Fruit fly (Drosophila melanogaster) whole organism, embryonic: ENCODE measurements around the gene bsk.

ENCODE experiments used
- Atf-2 ChIP-seq: fragments of 200-800 bp; sonication (Bioruptor generic); optimal IDR thresholded peaks from 2 replicates; lab custom pipeline; 2016; ENCODE audit warnings: missing biosample characterization, missing genetic modification characterization
- Atf3 ChIP-seq: fragments of 200-800 bp; sonication (Bioruptor generic); optimal IDR thresholded peaks from 3 replicates; lab custom pipeline; 2016; ENCODE audit warnings: missing biosample characterization, missing genetic modification characterization
- Awh ChIP-seq: fragments of 200-800 bp; sonication (Bioruptor generic); IDR thresholded peaks from 2 replicates; pipeline ENCODE4, ENCODE4 v1.3.6; 2022; ENCODE audit warnings: missing biosample characterization, missing genetic modification characterization
- Bgb ChIP-seq: fragments of 200-800 bp; sonication (Bioruptor generic); IDR thresholded peaks from 2 replicates; pipeline ENCODE4 v1.3.6; 2022; ENCODE audit warnings: missing biosample characterization, missing genetic modification characterization; ENCODE audit not compliant: partially characterized antibody
- CG10462 ChIP-seq: fragments of 200-800 bp; sonication (Bioruptor generic); optimal IDR thresholded peaks from 2 replicates; lab custom pipeline; 2016; ENCODE audit warnings: missing biosample characterization, missing genetic modification characterization
- CG10543 ChIP-seq: fragments of 200-800 bp; sonication (Bioruptor generic); optimal IDR thresholded peaks from 3 replicates; lab custom pipeline; 2017; ENCODE audit warnings: missing biosample characterization, mild to moderate bottlenecking, missing genetic modification characterization, moderate library complexity
- CG12219 ChIP-seq: fragments of 200-800 bp; sonication (Bioruptor generic); optimal IDR thresholded peaks from 3 replicates; lab custom pipeline; 2018; ENCODE audit warnings: missing biosample characterization, mild to moderate bottlenecking, missing genetic modification characterization
- CG12659 ChIP-seq: fragments of 200-800 bp; sonication (Bioruptor generic); optimal IDR thresholded peaks from 3 replicates; lab custom pipeline; 2017; ENCODE audit warnings: mild to moderate bottlenecking, missing biosample characterization, missing genetic modification reagents, missing genetic modification characterization
- CG13424 ChIP-seq: fragments of 200-800 bp; sonication (Bioruptor generic); optimal IDR thresholded peaks from 2 replicates; lab custom pipeline; 2019; ENCODE audit warnings: missing biosample characterization, mild to moderate bottlenecking, missing genetic modification characterization, moderate library complexity
- CG13775 ChIP-seq: fragments of 200-800 bp; sonication (Bioruptor generic); optimal IDR thresholded peaks from 3 replicates; lab custom pipeline; 2017; ENCODE audit warnings: missing biosample characterization, mild to moderate bottlenecking, missing genetic modification characterization
- CG14667 ChIP-seq: fragments of 200-800 bp; sonication (Bioruptor generic); IDR thresholded peaks from 2 replicates; pipeline ENCODE4 v1.3.6; 2022; ENCODE audit warnings: missing biosample characterization, missing genetic modification characterization
- CG15479 ChIP-seq: fragments of 200-800 bp; sonication (Bioruptor generic); optimal IDR thresholded peaks from 3 replicates; lab custom pipeline; 2019; ENCODE audit warnings: missing biosample characterization, mild to moderate bottlenecking, missing genetic modification characterization, moderate library complexity
- CG16815 ChIP-seq: fragments of 200-800 bp; sonication (Bioruptor generic); optimal IDR thresholded peaks from 3 replicates; lab custom pipeline; 2017; ENCODE audit warnings: missing biosample characterization, mild to moderate bottlenecking, missing genetic modification characterization
- CG2116 ChIP-seq: fragments of 200-800 bp; sonication (Bioruptor generic); optimal IDR thresholded peaks from 3 replicates; lab custom pipeline; 2018; ENCODE audit warnings: missing biosample characterization, mild to moderate bottlenecking, missing genetic modification characterization
- CG32767 ChIP-seq: fragments of 200-800 bp; sonication (Bioruptor generic); IDR thresholded peaks from 2 replicates; pipeline ENCODE4 v1.3.6; 2022; ENCODE audit warnings: missing biosample characterization, missing genetic modification characterization
- CG43689 ChIP-seq: fragments of 200-800 bp; sonication (Bioruptor generic); IDR thresholded peaks from 2 replicates; pipeline ENCODE4 v1.3.6; 2022; ENCODE audit warnings: missing biosample characterization, missing genetic modification characterization
- CG7556 ChIP-seq: fragments of 200-800 bp; sonication (Bioruptor generic); optimal IDR thresholded peaks from 2 replicates; lab custom pipeline; 2017; ENCODE audit warnings: missing biosample characterization, mild to moderate bottlenecking, missing genetic modification characterization
- CG7745 ChIP-seq: fragments of 200-800 bp; sonication (Bioruptor generic); optimal IDR thresholded peaks from 2 replicates; lab custom pipeline; 2018; ENCODE audit warnings: missing biosample characterization, mild to moderate bottlenecking, missing genetic modification characterization, moderate library complexity
- CTCF ChIP-seq: fragments of 200-800 bp; sonication (Bioruptor generic); optimal IDR thresholded peaks from 2 replicates; lab custom pipeline; 2017; ENCODE audit warnings: missing biosample characterization, mild to moderate bottlenecking, missing genetic modification characterization, moderate library complexity
- Dad ChIP-seq: fragments of 200-800 bp; sonication (Bioruptor generic); optimal IDR thresholded peaks from 3 replicates; lab custom pipeline; 2016; ENCODE audit warnings: missing biosample characterization, missing genetic modification characterization
- Dp ChIP-seq: fragments of 200-800 bp; sonication (Bioruptor generic); optimal IDR thresholded peaks from 2 replicates; lab custom pipeline; 2018; ENCODE audit warnings: missing biosample characterization, mild to moderate bottlenecking, missing genetic modification characterization, moderate library complexity
- E2f2 ChIP-seq: fragments of 200-800 bp; sonication (Bioruptor generic); IDR thresholded peaks from 2 replicates; pipeline ENCODE4 v1.3.6; 2022; ENCODE audit warnings: missing biosample characterization, missing genetic modification characterization
- Elba2 ChIP-seq: fragments of 200-800 bp; sonication (Bioruptor generic); optimal IDR thresholded peaks from 3 replicates; lab custom pipeline; 2016; ENCODE audit warnings: missing biosample characterization, missing genetic modification characterization
- HmgD ChIP-seq: fragments of 200-800 bp; sonication (Bioruptor generic); optimal IDR thresholded peaks from 3 replicates; lab custom pipeline; 2016; ENCODE audit warnings: missing biosample characterization, missing genetic modification characterization
- Hr51 ChIP-seq, 2 experiments: fragments of 200-800 bp; sonication (Bioruptor generic); optimal IDR thresholded peaks; 2 replicates in 1 of 2; 3 replicates in 1 of 2; lab custom pipeline; 2016 to 2018; ENCODE audit warnings: missing biosample characterization in 2 of 2, missing genetic modification characterization in 2 of 2, mild to moderate bottlenecking in 1 of 2, moderate library complexity in 1 of 2
- MESR4 ChIP-seq: fragments of 200-800 bp; sonication (Bioruptor generic); optimal IDR thresholded peaks from 2 replicates; lab custom pipeline; 2018; ENCODE audit warnings: missing biosample characterization, mild to moderate bottlenecking, missing genetic modification characterization, moderate library complexity
- Mad ChIP-seq: fragments of 200-800 bp; sonication (Bioruptor generic); optimal IDR thresholded peaks from 2 replicates; lab custom pipeline; 2016; ENCODE audit warnings: missing biosample characterization, missing genetic modification characterization
- NC2α ChIP-seq: fragments of 200-800 bp; sonication (Bioruptor generic); optimal IDR thresholded peaks from 2 replicates; lab custom pipeline; 2016; ENCODE audit warnings: missing biosample characterization, missing genetic modification characterization
- Nf-YA ChIP-seq: fragments of 200-800 bp; sonication (Bioruptor generic); IDR thresholded peaks from 2 replicates; pipeline ENCODE4 v1.3.6; 2022; ENCODE audit warnings: missing biosample characterization, missing genetic modification characterization
- Poxn ChIP-seq: fragments of 200-800 bp; sonication (Bioruptor generic); IDR thresholded peaks from 2 replicates; pipeline ENCODE4 v1.3.6; 2022; ENCODE audit warnings: missing biosample characterization, missing genetic modification characterization
- Sry-δ ChIP-seq: fragments of 200-800 bp; sonication (Bioruptor generic); optimal IDR thresholded peaks from 2 replicates; lab custom pipeline; 2016; ENCODE audit warnings: missing biosample characterization, missing genetic modification characterization
- YL-1 ChIP-seq: fragments of 200-800 bp; sonication (Bioruptor generic); optimal IDR thresholded peaks from 3 replicates; lab custom pipeline; 2017; ENCODE audit warnings: missing biosample characterization, mild to moderate bottlenecking, missing genetic modification characterization
- ara ChIP-seq: fragments of 200-800 bp; sonication (Bioruptor generic); IDR thresholded peaks from 2 replicates; pipeline ENCODE4 v1.3.6; 2022; ENCODE audit warnings: missing biosample characterization, missing genetic modification characterization
- ato ChIP-seq: fragments of 200-800 bp; sonication (Bioruptor generic); IDR thresholded peaks from 2 replicates; pipeline ENCODE4 v1.3.6; 2022; ENCODE audit warnings: missing biosample characterization, missing genetic modification characterization; ENCODE audit not compliant: partially characterized antibody
- esg ChIP-seq: fragments of 200-800 bp; sonication (Bioruptor generic); conservative IDR thresholded peaks from 2 replicates; pipeline ENCODE4 v1.3.6; 2022; ENCODE audit warnings: missing biosample characterization, missing genetic modification characterization
- lola ChIP-seq, 3 experiments: fragments of >200 bp in 2 of 3; fragments of 200-800 bp in 1 of 3; sonication (Bioruptor generic) in 1 of 3; optimal IDR thresholded peaks; 2 replicates each; lab custom pipeline; 2017 to 2019; ENCODE audit warnings: missing biosample characterization in 3 of 3, missing genetic modification characterization in 3 of 3, mild to moderate bottlenecking in 1 of 3, moderate library complexity in 1 of 3
- luna ChIP-seq: fragments of 200-800 bp; sonication (Bioruptor generic); optimal IDR thresholded peaks from 2 replicates; lab custom pipeline; 2016; ENCODE audit warnings: missing biosample characterization, missing genetic modification characterization
- mld ChIP-seq: fragments of 200-800 bp; sonication (Bioruptor generic); IDR thresholded peaks from 3 replicates; pipeline ENCODE4 v1.3.6; 2022; ENCODE audit warnings: missing biosample characterization, missing genetic modification characterization; ENCODE audit not compliant: partially characterized antibody
- nerfin-1 ChIP-seq: fragments of 200-800 bp; sonication (Bioruptor generic); optimal IDR thresholded peaks from 3 replicates; lab custom pipeline; 2019; ENCODE audit warnings: missing biosample characterization, mild to moderate bottlenecking, missing genetic modification characterization, moderate library complexity
- peb ChIP-seq: fragments of 200-800 bp; sonication (Bioruptor generic); IDR thresholded peaks from 2 replicates; pipeline ENCODE4 v1.3.6; 2022; ENCODE audit warnings: missing biosample characterization, missing genetic modification characterization
- phol ChIP-seq: fragments of 200-800 bp; sonication (Bioruptor generic); optimal IDR thresholded peaks from 3 replicates; lab custom pipeline; 2018; ENCODE audit warnings: missing biosample characterization, mild to moderate bottlenecking, missing genetic modification characterization, moderate library complexity
- stwl ChIP-seq: fragments of 200-800 bp; sonication (Bioruptor generic); optimal IDR thresholded peaks from 3 replicates; lab custom pipeline; 2018; ENCODE audit warnings: missing biosample characterization, mild to moderate bottlenecking, missing genetic modification characterization, moderate library complexity
- sug ChIP-seq: fragments of 200-800 bp; optimal IDR thresholded peaks from 2 replicates; lab custom pipeline; 2019; ENCODE audit warnings: missing biosample characterization, mild to moderate bottlenecking, missing genetic modification characterization, moderate library complexity
- trh ChIP-seq: fragments of 200-800 bp; sonication (Bioruptor generic); optimal IDR thresholded peaks from 2 replicates; lab custom pipeline; 2016; ENCODE audit warnings: missing biosample characterization, missing genetic modification characterization
- usp ChIP-seq: fragments of >200 bp; optimal IDR thresholded peaks from 2 replicates; lab custom pipeline; 2017; ENCODE audit warnings: missing biosample characterization, missing genetic modification characterization
- vfl ChIP-seq: fragments of 200-800 bp; sonication (Bioruptor generic); optimal IDR thresholded peaks from 2 replicates; lab custom pipeline; 2016; ENCODE audit warnings: missing biosample characterization, missing genetic modification characterization
- vvl ChIP-seq: fragments of 200-800 bp; sonication (Bioruptor generic); IDR thresholded peaks from 2 replicates; pipeline ENCODE4 v1.3.6; 2022; ENCODE audit warnings: missing biosample characterization, missing genetic modification characterization
- yki ChIP-seq: fragments of >200 bp; optimal IDR thresholded peaks from 3 replicates; lab custom pipeline; 2018
- zen ChIP-seq: fragments of 200-800 bp; sonication (Bioruptor generic); optimal IDR thresholded peaks from 3 replicates; lab custom pipeline; 2018; ENCODE audit warnings: missing biosample characterization, mild to moderate bottlenecking, missing genetic modification characterization, moderate library complexity
- zf30C ChIP-seq: fragments of 200-800 bp; sonication (Bioruptor generic); optimal IDR thresholded peaks from 3 replicates; lab custom pipeline; 2018; ENCODE audit warnings: missing biosample characterization, mild to moderate bottlenecking, missing genetic modification characterization

bsk gene

dm6 chr2L:10266511-10266910 is 16.2 kb upstream of the bsk start, which contains the start of gene CG4953 (continued):
- TF ChIP-seq CG43689 (GFP tag; lab: Robert Waterston, UW) (no peak), Dp (GFP tag; lab: Kevin White, UChicago) (peak; percentile 14), nerfin-1 (no peak), zen (tag; lab: Kevin White, UChicago) (no peak)

- TF ChIP-seq YL-1 (GFP tag; lab: Kevin White, UChicago) (peak; percentile 53), CG13775 (GFP tag; lab: Kevin White, UChicago) (no peak), CG14667 (GFP tag; lab: Robert Waterston, UW) (no peak), luna (GFP tag; lab: Kevin White, UChicago) (no peak), mld (GFP tag; lab: Robert Waterston, UW) (no peak), CG10462 (GFP tag; lab: Kevin White, UChicago) (no peak), Awh (GFP tag; lab: Robert Waterston, UW) (no peak), Sry-δ (GFP tag; lab: Kevin White, UChicago) (peak; percentile 63), Atf-2 (no peak), CG7556 (GFP tag; lab: Kevin White, UChicago) (no peak), Atf3 (GFP tag; lab: Kevin White, UChicago) (no peak), CG32767 (GFP tag; lab: Robert Waterston, UW) (no peak), phol (tag; lab: Kevin White, UChicago) (no peak), CG12659 (peak; percentile 31), usp (no peak), CG10543 (no peak), E2f2 (GFP tag; lab: Robert Waterston, UW) (no peak), ato (GFP tag; lab: Robert Waterston, UW) (no peak), CG2116 (GFP tag; lab: Kevin White, UChicago) (no peak), Nf-YA (GFP tag; lab: Robert Waterston, UW) (no peak), vfl (GFP tag; lab: Kevin White, UChicago) (no peak), yki (no peak), Hr51 (GFP tag; optimal IDR thresholded peaks at IDR 0.05; lab: Kevin White, UChicago) (no peak), stwl (tag; lab: Kevin White, UChicago) (peak; percentile 30), peb (GFP tag; lab: Robert Waterston, UW) (no peak), esg (GFP tag; lab: Robert Waterston, UW) (no peak), CG16815 (GFP tag; lab: Kevin White, UChicago) (no peak), NC2α (no peak), Bgb (peak; percentile 54; the same call in 1 of the 2 replicates), CTCF (no peak), Mad (GFP tag; lab: Kevin White, UChicago) (no peak), zf30C (GFP tag; lab: Kevin White, UChicago) (no peak), Poxn (GFP tag; lab: Robert Waterston, UW) (no peak), CG13424 (tag; lab: Kevin White, UChicago) (no peak), Dad (GFP tag; lab: Kevin White, UChicago) (no peak), ara (no peak), CG15479 (GFP tag; lab: Kevin White, UChicago) (no peak), trh (GFP tag; lab: Kevin White, UChicago) (no peak), CG7745 (tag; lab: Kevin White, UChicago) (no peak), Elba2 (GFP tag; lab: Kevin White, UChicago) (peak; percentile 27), sug (no peak), HmgD (GFP tag; lab: Kevin White, UChicago) (no peak), CG12219 (GFP tag; lab: Kevin White, UChicago) (no peak), lola (GFP tag; optimal IDR thresholded peaks at IDR 0.05; lab: Kevin White, UChicago) (no peak), MESR4 (peak; percentile 37), vvl (GFP tag; lab: Robert Waterston, UW) (no peak)
These were observed 14.8 kb upstream of the bsk start, which contains the start of gene Mob3 for dm6 chr2L:10265129-10265528. Gene Mob3, plus strand, starts transcription at chr2L:10265336.
